Worm (Caenorhabditis elegans) whole organism, L3 larva: Measurements from ENCODE around the gene nhr-40.

Experiments
- aly-2 ChIP-seq: fragments of 150-350 bp; optimal IDR thresholded peaks from 2 replicates; lab custom pipeline; 2014; ENCODE audit warnings: missing biosample characterization, missing genetic modification characterization
- ceh-82 ChIP-seq: fragments of 150-350 bp; optimal IDR thresholded peaks from 2 replicates; lab custom pipeline; 2014; ENCODE audit warnings: missing biosample characterization, missing genetic modification characterization
- elt-1 ChIP-seq: fragments of 150-350 bp; optimal IDR thresholded peaks from 2 replicates; lab custom pipeline; 2014; ENCODE audit warnings: missing biosample characterization, missing genetic modification characterization
- elt-2 ChIP-seq: sonication (generic microtip); optimal IDR thresholded peaks from 2 replicates; lab custom pipeline; 2016; ENCODE audit warnings: missing genetic modification reagents, mild to moderate bottlenecking, missing genetic modification characterization, missing compliant biosample characterization
- nhr-76 ChIP-seq: fragments of 150-350 bp; sonication (generic microtip); optimal IDR thresholded peaks from 5 replicates; lab custom pipeline; 2014; ENCODE audit warnings: missing biosample characterization, missing genetic modification characterization
- skn-1 ChIP-seq: fragments of 150-350 bp; optimal IDR thresholded peaks from 2 replicates; lab custom pipeline; 2014; ENCODE audit warnings: missing biosample characterization, missing genetic modification characterization
- tbx-2 ChIP-seq: sonication (generic microtip); optimal IDR thresholded peaks from 2 replicates; lab custom pipeline; 2016; ENCODE audit warnings: mild to moderate bottlenecking, missing genetic modification characterization, missing compliant biosample characterization

- no peak for TF ChIP-seq aly-2 (tag; lab: Kevin White, UChicago)
- no peak for TF ChIP-seq ceh-82
- TF ChIP-seq skn-1 (tag; lab: Kevin White, UChicago): no peak
- no peak for TF ChIP-seq nhr-76
- TF ChIP-seq elt-2 (tag; lab: Kevin White, UChicago): no peak
- no peak for TF ChIP-seq elt-1
- TF ChIP-seq tbx-2 (tag; lab: Kevin White, UChicago): no peak
Measured at ce11 chrX:2607522-2608278, 13.9 kb downstream of the nhr-40 start, which contains the start of gene T03G6.1.
